Worm (Caenorhabditis elegans) whole organism, mixed stage, embryonic: ENCODE results near the gene K03A11.6.

ENCODE experiments used
- flh-1 ChIP-seq: fragments of 200-800 bp; sonication (Bioruptor generic); optimal IDR thresholded peaks from 2 replicates; lab custom pipeline; 2018; ENCODE audit warnings: mild to moderate bottlenecking, missing genetic modification characterization, moderate library complexity, missing compliant biosample characterization
- nhr-237 ChIP-seq: fragments of 150-350 bp; optimal IDR thresholded peaks from 2 replicates; lab custom pipeline; 2014; ENCODE audit warnings: missing biosample characterization, missing genetic modification characterization
- nhr-28 ChIP-seq: fragments of 150-350 bp; optimal IDR thresholded peaks from 2 replicates; lab custom pipeline; 2014; ENCODE audit warnings: missing biosample characterization, missing genetic modification characterization
- tbx-8 ChIP-seq: fragments of 200-800 bp; sonication (Bioruptor generic); optimal IDR thresholded peaks from 2 replicates; lab custom pipeline; 2018; ENCODE audit warnings: mild to moderate bottlenecking, missing genetic modification characterization, moderate library complexity, missing compliant biosample characterization

DNA sequence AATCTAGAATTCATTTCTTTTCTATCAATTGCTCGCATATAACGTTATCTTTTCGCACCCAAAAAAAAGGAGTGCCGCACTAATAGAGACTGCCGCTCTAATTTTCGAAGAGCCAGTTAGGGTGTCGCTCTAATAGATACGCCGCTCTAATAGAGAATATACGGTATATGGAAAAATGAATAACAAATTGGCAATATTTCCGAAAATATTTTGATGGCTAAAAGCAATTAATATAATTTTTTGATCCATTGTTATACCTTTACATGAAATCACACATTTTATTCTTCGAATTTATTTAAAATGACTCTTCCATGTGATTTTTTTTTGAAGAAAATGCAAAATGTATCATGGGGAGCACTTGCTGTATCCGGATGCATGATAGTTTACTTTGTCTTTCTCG is 22.2 kb downstream of the K03A11.6 start, which contains the start of gene K03A11.4:
- TF ChIP-seq nhr-237 (tag; lab: Kevin White, UChicago) (no peak), nhr-28 (tag; lab: Kevin White, UChicago) (no peak), tbx-8 (GFP tag; lab: Kevin White, UChicago) (no peak), flh-1 (GFP tag; lab: Kevin White, UChicago) (no peak)
